Worm (Caenorhabditis elegans) whole organism, young adult: ENCODE measurements around the gene tcc-1.

Source experiments
- F57A8.1 ChIP-seq: fragments of 200-800 bp; sonication (Bioruptor generic); optimal IDR thresholded peaks from 2 replicates; lab custom pipeline; 2018; ENCODE audit warnings: mild to moderate bottlenecking, missing genetic modification characterization, moderate library complexity, missing compliant biosample characterization
- attf-3 ChIP-seq: fragments of 200-800 bp; sonication (Bioruptor generic); conservative IDR thresholded peaks from 2 replicates; pipeline ENCODE4 v1.3.6; 2022; ENCODE audit warnings: missing genetic modification reagents, missing genetic modification characterization, missing compliant biosample characterization
- dpl-1 ChIP-seq: fragments of 150-350 bp; optimal IDR thresholded peaks from 2 replicates; lab custom pipeline; 2014; ENCODE audit warnings: missing biosample characterization, missing genetic modification reagents, missing genetic modification characterization
- ekl-4 ChIP-seq: fragments of 200-800 bp; sonication (Bioruptor generic); IDR thresholded peaks from 2 replicates; pipeline ENCODE4 v1.3.6; 2022; ENCODE audit warnings: missing genetic modification reagents, missing genetic modification characterization, missing compliant biosample characterization
- lin-35 ChIP-seq, 3 experiments: fragments of 150-350 bp in 2 of 3; sonication (generic microtip) in 1 of 3; optimal IDR thresholded peaks; 2 replicates each; lab custom pipeline; 2014 to 2018; ENCODE audit warnings: missing biosample characterization in 3 of 3, missing genetic modification characterization in 3 of 3, missing genetic modification reagents in 3 of 3
- pha-4 ChIP-seq: fragments of 150-350 bp; sonication (generic microtip); optimal IDR thresholded peaks from 2 replicates; lab custom pipeline; 2014; ENCODE audit warnings: missing biosample characterization, missing genetic modification reagents, missing genetic modification characterization
- rcor-1 ChIP-seq: fragments of 200-800 bp; sonication (Bioruptor generic); IDR thresholded peaks from 2 replicates; pipeline ENCODE4 v1.3.6; 2022; ENCODE audit warnings: missing genetic modification reagents, missing genetic modification characterization, missing compliant biosample characterization
- rec-8 ChIP-seq, 2 experiments: sonication (generic microtip); optimal IDR thresholded peaks; 2 replicates each; lab custom pipeline; 2016; ENCODE audit warnings: mild to moderate bottlenecking in 2 of 2, missing genetic modification characterization in 2 of 2, missing genetic modification reagents in 2 of 2, missing genotype in 2 of 2, missing biosample characterization in 1 of 2, missing compliant biosample characterization in 1 of 2, moderate library complexity in 1 of 2
- snpc-1.1 ChIP-seq: sonication (generic microtip); optimal IDR thresholded peaks from 2 replicates; lab custom pipeline; 2017; ENCODE audit warnings: missing genetic modification characterization, mild to moderate bottlenecking, missing compliant biosample characterization, antibody characterized with exemption, moderate library complexity, missing genotype, missing genetic modification reagents; ENCODE audit not compliant: insufficient read depth
- snpc-4 ChIP-seq, 5 experiments: fragments of 150-350 bp in 1 of 5; sonication (generic microtip) in 4 of 5; optimal IDR thresholded peaks; 2 replicates each; lab custom pipeline; 2014 to 2018; ENCODE audit warnings: missing genetic modification characterization in 5 of 5, missing biosample characterization in 3 of 5, antibody characterized with exemption in 2 of 5, mild to moderate bottlenecking in 2 of 5, missing compliant biosample characterization in 2 of 5, missing genotype in 2 of 5, moderate library complexity in 2 of 5, missing genetic modification reagents in 1 of 5
- ztf-28 ChIP-seq: fragments of 200-800 bp; sonication (Bioruptor generic); IDR thresholded peaks from 2 replicates; pipeline ENCODE4 v1.3.6; 2022; ENCODE audit warnings: missing genetic modification reagents, missing genetic modification characterization, missing compliant biosample characterization

DNA sequence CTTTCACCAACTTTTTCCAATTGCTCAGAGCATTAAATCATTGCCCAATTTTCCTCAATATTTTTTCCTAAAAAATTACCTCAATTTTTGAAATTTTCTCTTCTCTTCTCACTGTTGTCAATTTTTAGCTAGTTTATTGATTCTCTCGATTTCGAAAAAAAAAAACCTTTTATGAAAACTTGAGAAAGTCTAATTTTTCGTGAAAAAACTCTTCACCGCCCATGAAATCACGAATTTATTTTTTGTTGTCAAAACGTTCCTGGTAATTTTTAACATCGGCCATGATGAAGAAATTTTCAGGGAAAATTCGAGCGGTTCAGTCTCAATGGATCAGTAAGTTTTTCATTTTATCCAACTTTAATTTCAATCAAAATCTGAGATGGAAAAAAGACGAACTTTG lies 43.7 kb upstream of the tcc-1 start, which contains the start of gene fbxa-157:
- TF ChIP-seq rcor-1 (GFP tag; lab: Robert Waterston, UW) (no peak), dpl-1 (GFP tag; lab: Kevin White, UChicago) (no peak), pha-4 (tag; lab: Kevin White, UChicago) (no peak), snpc-1.1 (tag; lab: Kevin White, UChicago) (no peak), snpc-4 (GFP tag; optimal IDR thresholded peaks at IDR 0.05; lab: Kevin White, UChicago) (no peak), snpc-4 (tag; optimal IDR thresholded peaks at IDR 0.05; lab: Kevin White, UChicago) (no peak), ztf-28 (GFP tag; lab: Robert Waterston, UW) (no peak), F57A8.1 (GFP tag; lab: Kevin White, UChicago) (no peak), rec-8 (tag; optimal IDR thresholded peaks at IDR 0.05; lab: Kevin White, UChicago) (no peak), ekl-4 (GFP tag; lab: Robert Waterston, UW) (no peak), lin-35 (GFP tag; optimal IDR thresholded peaks at IDR 0.05; lab: Kevin White, UChicago) (no peak), attf-3 (no peak)
